Fruit fly (Drosophila melanogaster): ENCODE data around the gene Ino80.

The Ino80 gene

dm6 chr3R:19341779-19342178 lies 61.2 kb downstream of the Ino80 start:
- no peak for TF ChIP-seq usp (GFP tag; optimal IDR thresholded peaks at IDR 0.05)
- TF ChIP-seq Dll (optimal IDR thresholded peaks at IDR 0.05): no peak
- no peak for TF ChIP-seq CG8478 (optimal IDR thresholded peaks at IDR 0.05)
- no peak for TF ChIP-seq EcR (GFP tag; optimal IDR thresholded peaks at IDR 0.05)
- TF ChIP-seq psq (optimal IDR thresholded peaks at IDR 0.05): no peak
- no peak for TF ChIP-seq pan (optimal IDR thresholded peaks at IDR 0.05)

DNA sequence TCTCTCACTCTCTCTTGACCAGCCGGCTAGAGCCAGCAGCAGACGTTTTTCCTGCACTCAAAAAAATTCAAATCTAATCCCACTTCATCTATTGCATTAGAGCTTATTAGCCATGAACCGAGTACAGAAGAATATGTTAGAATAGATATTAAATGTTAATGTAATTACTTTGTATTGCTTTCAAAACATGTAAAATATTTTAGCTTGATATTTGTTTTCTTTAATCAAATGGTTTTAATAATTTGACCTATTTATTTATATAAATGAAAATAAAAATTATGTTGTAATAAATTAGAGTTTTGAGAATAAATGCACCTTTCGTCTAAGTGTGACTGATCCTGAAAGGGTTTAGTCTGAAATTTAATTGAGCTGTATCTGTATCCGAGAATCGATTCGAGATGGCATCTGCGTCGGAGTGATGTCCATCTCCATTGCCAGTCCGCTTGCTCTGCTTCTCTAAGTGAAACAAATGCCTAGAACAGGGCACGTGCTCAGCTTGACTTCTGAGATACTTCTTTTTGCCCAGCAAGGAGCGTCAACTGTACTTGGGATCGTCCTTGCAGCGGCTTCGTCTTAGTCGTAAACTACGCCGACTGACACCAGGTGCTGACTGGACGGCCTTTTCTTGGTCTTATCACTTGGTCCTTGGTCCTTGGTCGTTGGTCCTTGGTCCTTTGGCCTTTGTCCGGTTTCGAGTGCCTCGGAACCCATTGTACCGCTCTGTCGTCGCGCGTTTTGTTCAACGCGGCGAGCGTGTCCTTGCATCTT lies 62.5 kb downstream of the Ino80 start:
- TF ChIP-seq EcR (GFP tag; optimal IDR thresholded peaks at IDR 0.05) (no peak), pan (optimal IDR thresholded peaks at IDR 0.05) (no peak), usp (GFP tag; optimal IDR thresholded peaks at IDR 0.05) (no peak), psq (optimal IDR thresholded peaks at IDR 0.05) (no peak), CG8478 (optimal IDR thresholded peaks at IDR 0.05) (no peak), Dll (optimal IDR thresholded peaks at IDR 0.05) (no peak)

dm6 chr3R:19339205-19339724 lies 63.7 kb downstream of the Ino80 start:
- TF ChIP-seq EcR (GFP tag; optimal IDR thresholded peaks at IDR 0.05) (no peak), psq (optimal IDR thresholded peaks at IDR 0.05) (no peak), usp (GFP tag; optimal IDR thresholded peaks at IDR 0.05) (no peak), Dll (optimal IDR thresholded peaks at IDR 0.05) (no peak), pan (optimal IDR thresholded peaks at IDR 0.05) (no peak), CG8478 (optimal IDR thresholded peaks at IDR 0.05) (no peak)

- TF ChIP-seq EcR (GFP tag; optimal IDR thresholded peaks at IDR 0.05) (no peak), Dll (optimal IDR thresholded peaks at IDR 0.05) (no peak), CG8478 (optimal IDR thresholded peaks at IDR 0.05) (no peak)
Observed at dm6 chr3R:19335482-19335881, 67.5 kb downstream of the Ino80 start.

- TF ChIP-seq Dll (optimal IDR thresholded peaks at IDR 0.05) (no peak), psq (optimal IDR thresholded peaks at IDR 0.05) (no peak), usp (GFP tag; optimal IDR thresholded peaks at IDR 0.05) (no peak), CG8478 (optimal IDR thresholded peaks at IDR 0.05) (no peak), pan (optimal IDR thresholded peaks at IDR 0.05) (no peak), EcR (GFP tag; optimal IDR thresholded peaks at IDR 0.05) (no peak)
Observed at dm6 chr3R:19332553-19332952, 70.4 kb downstream of the Ino80 start.

DNA sequence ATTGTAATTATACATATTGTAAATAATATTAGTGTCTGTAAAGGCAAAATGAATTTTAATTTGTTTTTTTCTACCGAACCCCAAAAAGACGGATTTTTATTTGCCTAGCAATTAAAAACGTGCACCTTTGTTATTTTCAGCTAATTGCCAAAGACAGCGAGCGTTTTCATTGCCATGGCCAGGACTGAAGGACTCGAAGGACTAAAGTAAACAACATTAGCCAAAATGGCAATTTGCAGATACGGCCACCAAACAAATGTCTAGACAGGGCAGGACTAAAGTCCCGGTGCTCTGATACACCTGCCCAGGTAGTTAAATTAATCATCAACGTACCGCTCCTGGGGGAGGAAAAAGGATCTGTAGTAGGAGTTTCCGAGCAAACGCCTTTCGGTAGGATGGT lies 70.9 kb downstream of the Ino80 start:
- no peak for TF ChIP-seq psq (optimal IDR thresholded peaks at IDR 0.05)
- TF ChIP-seq CG8478 (optimal IDR thresholded peaks at IDR 0.05): no peak
- no peak for TF ChIP-seq EcR (GFP tag; optimal IDR thresholded peaks at IDR 0.05)
- no peak for TF ChIP-seq pan (optimal IDR thresholded peaks at IDR 0.05)
- TF ChIP-seq usp (GFP tag; optimal IDR thresholded peaks at IDR 0.05): no peak
- TF ChIP-seq Dll (optimal IDR thresholded peaks at IDR 0.05): no peak

- TF ChIP-seq EcR (GFP tag; optimal IDR thresholded peaks at IDR 0.05) (no peak), Dll (optimal IDR thresholded peaks at IDR 0.05) (peak; percentile 58), pan (optimal IDR thresholded peaks at IDR 0.05) (no peak)
Observed at dm6 chr3R:19328716-19329115, 74.2 kb downstream of the Ino80 start.

DNA sequence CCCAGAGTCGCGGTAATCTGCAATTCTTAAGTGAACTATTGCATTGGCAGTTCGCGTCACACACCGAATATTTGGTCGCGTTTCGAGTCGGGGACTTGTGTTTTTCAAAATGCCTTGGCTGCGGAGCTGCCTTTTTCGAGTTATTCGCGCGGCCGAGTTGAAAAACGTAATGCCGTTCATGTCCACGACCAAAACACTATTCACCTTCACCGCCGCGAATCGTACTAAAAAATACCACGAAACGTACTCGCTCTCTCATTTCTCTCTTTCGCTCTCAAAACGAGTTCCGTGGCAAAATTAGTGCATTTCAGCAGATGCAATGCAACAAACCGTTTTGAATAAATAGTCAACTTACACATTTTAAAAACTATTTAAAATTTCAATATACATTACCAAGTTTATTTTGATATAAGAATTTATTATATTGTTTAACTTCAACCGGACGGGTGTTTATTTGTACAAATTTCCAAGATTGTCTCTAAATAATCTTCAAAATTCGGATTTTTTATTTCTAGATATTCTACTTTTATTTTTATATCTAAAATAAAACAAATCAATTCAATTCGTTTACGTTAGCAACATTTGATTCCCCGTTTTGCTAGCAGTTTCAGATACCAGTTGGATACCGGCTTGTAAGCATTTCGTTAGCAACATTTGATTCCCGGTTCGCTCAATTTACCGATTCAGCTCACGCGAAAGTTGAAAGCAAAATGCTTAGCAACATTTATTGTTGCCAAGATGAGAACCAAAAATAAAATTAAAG lies 76.7 kb downstream of the Ino80 start, which contains the start of gene Delta:
Delta (minus strand) TSS at position 175 of the 763 bp plus-strand sequence.
- TF ChIP-seq psq (optimal IDR thresholded peaks at IDR 0.05) (no peak), CG8478 (optimal IDR thresholded peaks at IDR 0.05) (no peak)

DNA sequence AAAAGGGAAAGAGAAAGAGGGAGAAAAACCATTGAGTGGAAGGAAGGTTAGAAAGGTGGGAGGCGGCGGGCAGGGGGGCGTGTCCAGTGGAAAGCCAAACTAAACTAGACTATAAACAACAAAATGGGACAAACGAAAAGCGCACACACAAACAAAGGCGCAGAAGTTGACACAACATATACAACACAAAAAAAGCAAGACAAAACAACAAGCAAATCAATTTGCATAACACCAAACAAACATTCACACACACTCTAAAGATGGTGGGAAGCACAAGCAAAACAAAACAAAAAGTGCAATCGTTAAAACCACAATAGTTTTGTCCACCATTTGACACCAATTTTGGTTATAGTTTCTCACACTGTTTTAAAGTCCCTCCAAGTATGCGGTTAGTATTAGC lies 80.6 kb downstream of the Ino80 start:
- TF ChIP-seq pan (optimal IDR thresholded peaks at IDR 0.05) (no peak), EcR (GFP tag; optimal IDR thresholded peaks at IDR 0.05) (no peak), CG8478 (optimal IDR thresholded peaks at IDR 0.05) (no peak), usp (GFP tag; optimal IDR thresholded peaks at IDR 0.05) (no peak), Dll (optimal IDR thresholded peaks at IDR 0.05) (no peak), psq (optimal IDR thresholded peaks at IDR 0.05) (no peak)

dm6 chr3R:19321457-19322172 lies 81.3 kb downstream of the Ino80 start:
- TF ChIP-seq CG8478 (optimal IDR thresholded peaks at IDR 0.05) (peak; percentile 4), Dll (optimal IDR thresholded peaks at IDR 0.05) (peak; percentile 80), usp (GFP tag; optimal IDR thresholded peaks at IDR 0.05) (no peak), EcR (GFP tag; optimal IDR thresholded peaks at IDR 0.05) (no peak), pan (optimal IDR thresholded peaks at IDR 0.05) (no peak), psq (optimal IDR thresholded peaks at IDR 0.05) (no peak)

dm6 chr3R:19319433-19319832 lies 83.5 kb downstream of the Ino80 start:
- TF ChIP-seq usp (GFP tag; optimal IDR thresholded peaks at IDR 0.05) (no peak), pan (optimal IDR thresholded peaks at IDR 0.05) (no peak), EcR (GFP tag; optimal IDR thresholded peaks at IDR 0.05) (no peak), psq (optimal IDR thresholded peaks at IDR 0.05) (no peak), CG8478 (optimal IDR thresholded peaks at IDR 0.05) (no peak)

All from whole organism.